Worm (Caenorhabditis elegans): ENCODE measurements around the gene T01C4.8.

Gene T01C4.8

ce11 chrV:7147370-7147769 is 18.0 kb upstream of the T01C4.8 start, which contains the start of gene ugt-38:
ugt-38 (minus strand) TSS chrV:7147470.
- TF ChIP-seq ama-1 (optimal IDR thresholded peaks at IDR 0.05) (no peak), ztf-1 (GFP tag; conservative IDR thresholded peaks at IDR 0.05) (no peak), lin-11 (tag; optimal IDR thresholded peaks at IDR 0.05) (no peak), nhr-77 (tag; optimal IDR thresholded peaks at IDR 0.05) (no peak), C34F6.9 (tag; optimal IDR thresholded peaks at IDR 0.05) (no peak), lin-39 (tag; optimal IDR thresholded peaks at IDR 0.05) (no peak), nhr-129 (tag; optimal IDR thresholded peaks at IDR 0.05) (no peak)

ce11 chrV:7145250-7145850 is 16.0 kb upstream of the T01C4.8 start, which contains the start of gene ugt-37:
ugt-37 (minus strand) TSS chrV:7145318.
- TF ChIP-seq peb-1 (tag; optimal IDR thresholded peaks at IDR 0.05) (no peak), unc-62 (GFP tag; optimal IDR thresholded peaks at IDR 0.05) (no peak), mbf-1 (tag; optimal IDR thresholded peaks at IDR 0.05) (no peak), ztf-1 (GFP tag; conservative IDR thresholded peaks at IDR 0.05) (no peak), skn-1 (tag; optimal IDR thresholded peaks at IDR 0.05) (no peak), sma-3 (GFP tag; optimal IDR thresholded peaks at IDR 0.05) (no peak), mdl-1 (tag; optimal IDR thresholded peaks at IDR 0.05) (no peak)

- TF ChIP-seq snpc-4 (tag; optimal IDR thresholded peaks at IDR 0.05) (peak; percentile 87), fos-1 (tag; optimal IDR thresholded peaks at IDR 0.05) (peak; percentile 11), mdl-1 (tag; optimal IDR thresholded peaks at IDR 0.05) (no peak)
Measured at ce11 chrV:7142661-7143060, 13.3 kb upstream of the T01C4.8 start.

ce11 chrV:7141864-7142263 is 12.5 kb upstream of the T01C4.8 start, which contains the start of gene ugt-40:
ugt-40 (minus strand) TSS chrV:7141964.
- TF ChIP-seq alr-1 (tag; optimal IDR thresholded peaks at IDR 0.05): no peak
- TF ChIP-seq lsy-2 (tag; optimal IDR thresholded peaks at IDR 0.05): no peak
- no peak for TF ChIP-seq skn-1 (tag; optimal IDR thresholded peaks at IDR 0.05)
- TF ChIP-seq nhr-237 (tag; optimal IDR thresholded peaks at IDR 0.05): no peak
- no peak for TF ChIP-seq ztf-1 (GFP tag; conservative IDR thresholded peaks at IDR 0.05)
- TF ChIP-seq crh-2 (tag; optimal IDR thresholded peaks at IDR 0.05): no peak
- no peak for TF ChIP-seq aly-2 (tag; optimal IDR thresholded peaks at IDR 0.05)
- TF ChIP-seq ama-1 (optimal IDR thresholded peaks at IDR 0.05): no peak
- no peak for TF ChIP-seq nhr-11 (tag; optimal IDR thresholded peaks at IDR 0.05)
- no peak for TF ChIP-seq unc-62 (GFP tag; optimal IDR thresholded peaks at IDR 0.05)

- TF ChIP-seq sma-9 (GFP tag; optimal IDR thresholded peaks at IDR 0.05) (peak; percentile 24), sma-9 (tag; optimal IDR thresholded peaks at IDR 0.05) (no peak), nhr-237 (tag; optimal IDR thresholded peaks at IDR 0.05) (no peak), mbf-1 (tag; optimal IDR thresholded peaks at IDR 0.05) (no peak)
Measured at ce11 chrV:7140368-7140767, 11.0 kb upstream of the T01C4.8 start.

- TF ChIP-seq lin-39 (tag; optimal IDR thresholded peaks at IDR 0.05) (no peak), nhr-25 (tag; optimal IDR thresholded peaks at IDR 0.05) (no peak), ztf-4 (tag; optimal IDR thresholded peaks at IDR 0.05) (no peak), nhr-21 (tag; optimal IDR thresholded peaks at IDR 0.05) (no peak), lin-13 (GFP tag; optimal IDR thresholded peaks at IDR 0.05) (no peak), zag-1 (tag; optimal IDR thresholded peaks at IDR 0.05) (no peak), ZK546.5 (tag; optimal IDR thresholded peaks at IDR 0.05) (no peak), ceh-82 (tag; optimal IDR thresholded peaks at IDR 0.05) (no peak), nhr-12 (tag; optimal IDR thresholded peaks at IDR 0.05) (no peak), Y55F3AM.14 (GFP tag; optimal IDR thresholded peaks at IDR 0.05) (no peak), peb-1 (tag; optimal IDR thresholded peaks at IDR 0.05) (no peak), egl-27 (tag; optimal IDR thresholded peaks at IDR 0.05) (no peak), R02D3.7 (tag; optimal IDR thresholded peaks at IDR 0.05) (no peak), C34F6.9 (tag; optimal IDR thresholded peaks at IDR 0.05) (no peak), blmp-1 (tag; optimal IDR thresholded peaks at IDR 0.05; ENCODE audit: insufficient read depth) (no peak), sma-9 (GFP tag; optimal IDR thresholded peaks at IDR 0.05) (no peak), sma-9 (tag; optimal IDR thresholded peaks at IDR 0.05) (no peak), nhr-129 (tag; optimal IDR thresholded peaks at IDR 0.05) (no peak), sem-4 (tag; optimal IDR thresholded peaks at IDR 0.05) (no peak)
Measured at ce11 chrV:7138320-7138719, 9.0 kb upstream of the T01C4.8 start, which contains the start of gene str-112. str-112 (minus strand) TSS chrV:7138420.
